Worm (Caenorhabditis elegans) whole organism, L4 larva: ENCODE data around the gene F48G7.8.

Experiments
- hmg-1.1 ChIP-seq: fragments of 200-800 bp; sonication (Bioruptor generic); IDR thresholded peaks from 2 replicates; pipeline ENCODE4 v1.3.6; 2022; ENCODE audit warnings: missing genetic modification reagents, missing genetic modification characterization, missing compliant biosample characterization
- lin-13 ChIP-seq: fragments of 150-350 bp; optimal IDR thresholded peaks from 2 replicates; lab custom pipeline; 2014; ENCODE audit warnings: missing biosample characterization, missing genetic modification reagents, missing genetic modification characterization
- nhr-48 ChIP-seq: sonication (generic microtip); optimal IDR thresholded peaks from 2 replicates; lab custom pipeline; 2016; ENCODE audit warnings: mild to moderate bottlenecking, missing genetic modification characterization, missing compliant biosample characterization
- ztf-11 ChIP-seq: fragments of 150-350 bp; optimal IDR thresholded peaks from 2 replicates; lab custom pipeline; 2014; ENCODE audit warnings: missing biosample characterization, missing genetic modification characterization

DNA sequence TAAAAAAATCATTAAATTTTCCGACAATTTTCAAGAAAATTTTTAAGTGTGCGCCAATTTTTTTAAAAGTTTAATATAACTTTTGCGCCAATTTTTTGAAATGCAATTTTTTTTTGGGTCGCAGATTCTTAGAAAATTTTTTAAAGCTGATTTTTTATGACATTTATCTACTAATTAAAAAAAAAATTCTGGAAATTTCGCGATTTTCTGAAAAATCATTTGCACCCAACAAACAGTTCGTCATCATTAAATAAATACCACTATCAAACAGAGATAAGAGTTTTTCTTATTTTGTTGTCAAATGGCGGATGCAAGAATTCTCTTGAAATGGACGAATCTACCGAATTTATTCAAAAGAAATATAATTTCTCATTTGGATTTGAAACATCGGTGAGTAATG lies 12.2 kb downstream of the F48G7.8 start, which contains the start of gene F48G7.13:
- no peak for TF ChIP-seq nhr-48 (tag; lab: Kevin White, UChicago)
- no peak for TF ChIP-seq lin-13
- no peak for TF ChIP-seq hmg-1.1 (GFP tag; lab: Robert Waterston, UW)
- no peak for TF ChIP-seq ztf-11
